Worm (Caenorhabditis elegans) whole organism, L4/young adult: ENCODE results near the gene C25E10.13.

ENCODE experiments used
- W03F9.2 ChIP-seq: fragments of 150-350 bp; optimal IDR thresholded peaks from 2 replicates; lab custom pipeline; 2014; ENCODE audit warnings: missing biosample characterization, missing genetic modification characterization
- dao-5 ChIP-seq: sonication (generic microtip); optimal IDR thresholded peaks from 2 replicates; lab custom pipeline; 2016; ENCODE audit warnings: missing genotype, missing genetic modification characterization, moderate library complexity, missing compliant biosample characterization
- him-1 ChIP-seq: sonication (generic microtip); optimal IDR thresholded peaks from 2 replicates; lab custom pipeline; 2016; ENCODE audit warnings: missing genotype, missing genetic modification reagents, missing genetic modification characterization, missing compliant biosample characterization

Gene C25E10.13

ce11 chrV:9059468-9059867, at the start of gene C25E10.13, which contains the start of gene C25E10.16:
C25E10.13 (plus strand) TSS chrV:9059723.
C25E10.16 (minus strand) TSS chrV:9059568.
- TF ChIP-seq W03F9.2, result no peak
- TF ChIP-seq dao-5, result no peak
- no peak for TF ChIP-seq him-1 (tag; lab: Kevin White, UChicago)

ce11 chrV:9013765-9014164, 45.8 kb upstream of the C25E10.13 start, which contains the start of gene srh-201:
srh-201 (minus strand) TSS chrV:9013865.
- TF ChIP-seq W03F9.2, result no peak
- no peak for TF ChIP-seq dao-5
- no peak for TF ChIP-seq him-1 (tag; lab: Kevin White, UChicago)

ce11 chrV:9015540-9015939, 44.0 kb upstream of the C25E10.13 start, which contains the start of gene srt-18:
srt-18 (minus strand) TSS chrV:9015640.
- TF ChIP-seq W03F9.2 (no peak), dao-5 (no peak), him-1 (tag; lab: Kevin White, UChicago) (no peak)

- TF ChIP-seq him-1 (tag; lab: Kevin White, UChicago) (no peak), W03F9.2 (no peak), dao-5 (no peak)
Observed at ce11 chrV:9016479-9016878, 43.0 kb upstream of the C25E10.13 start, which contains the start of gene oac-40. oac-40 (plus strand) TSS chrV:9016779.

- no peak for TF ChIP-seq W03F9.2
- TF ChIP-seq him-1 (tag; lab: Kevin White, UChicago), result no peak
- TF ChIP-seq dao-5, result no peak
Observed at ce11 chrV:9018871-9019270, 40.7 kb upstream of the C25E10.13 start.

ce11 chrV:9022078-9022477, 37.4 kb upstream of the C25E10.13 start, which contains the start of gene oac-41:
oac-41 (minus strand) TSS chrV:9022178.
- TF ChIP-seq W03F9.2, result no peak
- TF ChIP-seq dao-5, result no peak
- TF ChIP-seq him-1 (tag; lab: Kevin White, UChicago), result no peak

ce11 chrV:9024713-9025112, 34.8 kb upstream of the C25E10.13 start, which contains the start of gene bus-1:
bus-1 (minus strand) TSS chrV:9024813.
- TF ChIP-seq W03F9.2 (no peak), dao-5 (no peak), him-1 (tag; lab: Kevin White, UChicago) (no peak)

ce11 chrV:9030248-9030647, 29.3 kb upstream of the C25E10.13 start, which contains the start of gene C25E10.5:
C25E10.5 (plus strand) TSS chrV:9030548.
- no peak for TF ChIP-seq dao-5
- no peak for TF ChIP-seq W03F9.2
- TF ChIP-seq him-1 (tag; lab: Kevin White, UChicago), result no peak

ce11 chrV:9033267-9033666, 26.3 kb upstream of the C25E10.13 start, which contains the start of gene C25E10.4:
C25E10.4 (plus strand) TSS chrV:9033567.
- no peak for TF ChIP-seq W03F9.2
- TF ChIP-seq him-1 (tag; lab: Kevin White, UChicago), result no peak
- TF ChIP-seq dao-5, result no peak

- no peak for TF ChIP-seq W03F9.2
- no peak for TF ChIP-seq him-1 (tag; lab: Kevin White, UChicago)
- TF ChIP-seq dao-5, result no peak
Observed at ce11 chrV:9035685-9036084, 23.8 kb upstream of the C25E10.13 start, which contains the start of gene srsx-34. srsx-34 (plus strand) TSS chrV:9035985.

ce11 chrV:9041030-9041429, 18.5 kb upstream of the C25E10.13 start, which contains the start of gene cyp-33B1:
cyp-33B1 (plus strand) TSS chrV:9041330.
- no peak for TF ChIP-seq W03F9.2
- TF ChIP-seq dao-5, result no peak
- TF ChIP-seq him-1 (tag; lab: Kevin White, UChicago), result no peak

ce11 chrV:9044871-9045270, 14.7 kb upstream of the C25E10.13 start, which contains the start of gene nhr-30:
nhr-30 (plus strand) TSS chrV:9045171.
- TF ChIP-seq him-1 (tag; lab: Kevin White, UChicago), result no peak
- TF ChIP-seq W03F9.2, result no peak
- no peak for TF ChIP-seq dao-5

ce11 chrV:9047555-9048049, 11.9 kb upstream of the C25E10.13 start, which contains the start of gene C25E10.17:
C25E10.17 (minus strand) TSS chrV:9047605.
- no peak for TF ChIP-seq him-1 (tag; lab: Kevin White, UChicago)
- TF ChIP-seq dao-5, result no peak
- TF ChIP-seq W03F9.2, result no peak

ce11 chrV:9049271-9049670, 10.3 kb upstream of the C25E10.13 start:
- TF ChIP-seq him-1 (tag; lab: Kevin White, UChicago), result no peak
- no peak for TF ChIP-seq W03F9.2
- no peak for TF ChIP-seq dao-5

- TF ChIP-seq dao-5 (no peak), W03F9.2 (no peak)
Observed at ce11 chrV:9051100-9051499, 8.4 kb upstream of the C25E10.13 start, which contains the start of gene C25E10.7. C25E10.7 (minus strand) TSS chrV:9051200.
